Worm (Caenorhabditis elegans) whole organism, L4 larva: ENCODE results near the gene M163.10.

Experiments used
- Y48G9A.11 ChIP-seq: fragments of 200-800 bp; sonication (Bioruptor generic); IDR thresholded peaks from 2 replicates; pipeline ENCODE4 v1.3.6; 2022; ENCODE audit warnings: missing genetic modification reagents, missing genetic modification characterization, missing compliant biosample characterization
- dpl-1 ChIP-seq: fragments of 150-350 bp; optimal IDR thresholded peaks from 2 replicates; lab custom pipeline; 2014; ENCODE audit warnings: missing biosample characterization, missing genetic modification reagents, missing genetic modification characterization
- dve-1 ChIP-seq: sonication (generic microtip); optimal IDR thresholded peaks from 2 replicates; lab custom pipeline; 2017; ENCODE audit warnings: antibody characterized with exemption, mild to moderate bottlenecking, missing genetic modification characterization, missing compliant biosample characterization; ENCODE audit not compliant: insufficient read depth
- nhr-11 ChIP-seq: fragments of 150-350 bp; optimal IDR thresholded peaks from 2 replicates; lab custom pipeline; 2014; ENCODE audit warnings: missing biosample characterization, missing genetic modification characterization
- nhr-28 ChIP-seq: fragments of 150-350 bp; optimal IDR thresholded peaks from 2 replicates; lab custom pipeline; 2014; ENCODE audit warnings: missing biosample characterization, missing genetic modification characterization
- nhr-42 ChIP-seq: fragments of 200-800 bp; sonication (Bioruptor generic); IDR thresholded peaks from 2 replicates; pipeline ENCODE4 v1.3.6; 2022; ENCODE audit warnings: missing genetic modification characterization, missing compliant biosample characterization
- ztf-11 ChIP-seq: fragments of 150-350 bp; optimal IDR thresholded peaks from 2 replicates; lab custom pipeline; 2014; ENCODE audit warnings: missing biosample characterization, missing genetic modification characterization

DNA sequence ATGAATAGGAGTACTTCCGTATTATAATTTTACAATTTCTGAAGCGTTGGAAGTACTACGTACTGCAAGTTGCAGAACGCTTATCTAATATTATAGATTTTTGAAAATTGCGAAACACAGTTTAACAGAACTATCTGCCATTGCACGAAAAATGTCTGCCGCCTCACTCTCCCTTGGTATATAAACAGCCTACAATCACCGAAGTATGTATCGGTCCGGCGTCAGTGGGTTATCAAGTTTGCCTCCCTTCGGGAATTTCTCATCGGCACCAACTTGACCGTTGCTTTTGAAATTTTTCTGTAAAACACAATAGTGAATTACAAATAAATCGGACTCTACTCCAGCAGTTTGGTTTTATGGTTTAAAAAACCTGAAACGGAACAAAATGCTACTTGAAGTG is 6.6 kb downstream of the M163.10 start:
- TF ChIP-seq nhr-28 (tag; lab: Kevin White, UChicago) (no peak), ztf-11 (no peak), nhr-11 (tag; lab: Kevin White, UChicago) (no peak), Y48G9A.11 (GFP tag; lab: Robert Waterston, UW) (no peak), dve-1 (tag; lab: Kevin White, UChicago) (peak; percentile 27), dpl-1 (GFP tag; lab: Kevin White, UChicago) (no peak), nhr-42 (GFP tag; lab: Robert Waterston, UW) (no peak)
